Worm (Caenorhabditis elegans) whole organism, early embryonic: ENCODE measurements around the gene irld-51.

Experiments
- B0310.2 ChIP-seq: sonication (generic microtip); optimal IDR thresholded peaks from 2 replicates; lab custom pipeline; 2016; ENCODE audit warnings: mild to moderate bottlenecking, missing genetic modification characterization, missing compliant biosample characterization
- F13C5.2 ChIP-seq: sonication (generic microtip); optimal IDR thresholded peaks from 2 replicates; lab custom pipeline; 2017; ENCODE audit warnings: mild to moderate bottlenecking, missing genetic modification characterization, inconsistent platforms, missing compliant biosample characterization
- aly-1 ChIP-seq: sonication (generic microtip); optimal IDR thresholded peaks from 2 replicates; lab custom pipeline; 2016; ENCODE audit warnings: missing genetic modification characterization, missing compliant biosample characterization
- ama-1 ChIP-seq: fragments of 150-350 bp; optimal IDR thresholded peaks from 2 replicates; lab custom pipeline; 2014
- ceh-13 ChIP-seq: fragments of 200-800 bp; sonication (Bioruptor generic); optimal IDR thresholded peaks from 2 replicates; lab custom pipeline; 2018; ENCODE audit warnings: mild to moderate bottlenecking, missing genetic modification characterization, missing compliant biosample characterization
- ceh-36 ChIP-seq: sonication (generic microtip); optimal IDR thresholded peaks from 2 replicates; lab custom pipeline; 2016; ENCODE audit warnings: missing genetic modification characterization, inconsistent platforms, missing compliant biosample characterization
- ets-7 ChIP-seq: sonication (generic microtip); optimal IDR thresholded peaks from 2 replicates; lab custom pipeline; 2016; ENCODE audit warnings: missing genotype, missing genetic modification characterization, missing compliant biosample characterization
- flt-1 ChIP-seq: fragments of 200-800 bp; sonication (Bioruptor generic); IDR thresholded peaks from 2 replicates; pipeline ENCODE4 v1.3.6; 2022; ENCODE audit warnings: missing genetic modification characterization, missing compliant biosample characterization
- hmbx-1 ChIP-seq: sonication (generic microtip); optimal IDR thresholded peaks from 2 replicates; lab custom pipeline; 2016; ENCODE audit warnings: mild to moderate bottlenecking, missing genetic modification characterization, missing compliant biosample characterization
- hmg-4 ChIP-seq: fragments of 200-800 bp; sonication (Bioruptor generic); optimal IDR thresholded peaks from 2 replicates; lab custom pipeline; 2018; ENCODE audit warnings: mild to moderate bottlenecking, missing genetic modification characterization, missing compliant biosample characterization
- hnd-1 ChIP-seq: sonication (generic microtip); optimal IDR thresholded peaks from 2 replicates; lab custom pipeline; 2016; ENCODE audit warnings: missing genetic modification characterization, missing compliant biosample characterization
- pes-1 ChIP-seq: fragments of 200-800 bp; sonication (Bioruptor generic); IDR thresholded peaks from 2 replicates; pipeline ENCODE4 v1.3.6; 2022; ENCODE audit warnings: missing genetic modification reagents, missing genetic modification characterization, missing compliant biosample characterization
- scrt-1 ChIP-seq: fragments of 200-800 bp; sonication (Bioruptor generic); IDR thresholded peaks from 2 replicates; pipeline ENCODE4 v1.3.6; 2022; ENCODE audit warnings: missing genetic modification characterization, missing compliant biosample characterization
- sea-1 ChIP-seq: fragments of 200-800 bp; sonication (Bioruptor generic); conservative IDR thresholded peaks from 2 replicates; pipeline ENCODE4 v1.3.6; 2022; ENCODE audit warnings: missing genetic modification characterization, missing compliant biosample characterization
- tbx-11 ChIP-seq: fragments of 200-800 bp; sonication (Bioruptor generic); IDR thresholded peaks from 2 replicates; pipeline ENCODE4 v1.3.6; 2022; ENCODE audit warnings: missing genetic modification characterization, missing compliant biosample characterization
- tbx-37 ChIP-seq: fragments of 200-800 bp; sonication (Bioruptor generic); conservative IDR thresholded peaks from 2 replicates; pipeline ENCODE4 v1.3.6; 2022; ENCODE audit warnings: missing genetic modification reagents, missing genetic modification characterization, missing compliant biosample characterization
- tra-4 ChIP-seq: sonication (generic microtip); optimal IDR thresholded peaks from 2 replicates; lab custom pipeline; 2017; ENCODE audit warnings: missing genetic modification characterization, missing compliant biosample characterization

Gene irld-51

ce11 chrII:2979061-2979460 lies 26.5 kb upstream of the irld-51 start:
- TF ChIP-seq ceh-36 (peak; percentile 95), hnd-1 (tag; lab: Kevin White, UChicago) (no peak), ceh-13 (no peak), hmg-4 (no peak)

ce11 chrII:2977652-2978051 lies 25.1 kb upstream of the irld-51 start:
- no peak for TF ChIP-seq sea-1 (GFP tag; lab: Robert Waterston, UW)

- TF ChIP-seq ceh-36 = no peak
- TF ChIP-seq flt-1 = no peak
- TF ChIP-seq F13C5.2 = no peak
- no peak for TF ChIP-seq hmg-4
- no peak for TF ChIP-seq scrt-1 (GFP tag; lab: Robert Waterston, UW)
- TF ChIP-seq hmbx-1 = no peak
- TF ChIP-seq pes-1 (GFP tag; lab: Robert Waterston, UW) = no peak
- TF ChIP-seq hnd-1 (tag; lab: Kevin White, UChicago) = no peak
- no peak for TF ChIP-seq ets-7 (tag; lab: Kevin White, UChicago)
These were observed 24.1 kb upstream of the irld-51 start, which contains the start of gene nhr-88 for ce11 chrII:2976597-2976996. Gene nhr-88 (plus strand): TSS chrII:2976639.

ce11 chrII:2975561-2976230 lies 23.2 kb upstream of the irld-51 start:
- TF ChIP-seq sea-1 (GFP tag; lab: Robert Waterston, UW) (no peak), aly-1 (no peak), tbx-37 (GFP tag; lab: Robert Waterston, UW) (no peak), ceh-13 (no peak), pes-1 (GFP tag; lab: Robert Waterston, UW) (no peak)

- TF ChIP-seq ama-1 (lab: Kevin White, UChicago) (no peak), aly-1 (no peak), scrt-1 (GFP tag; lab: Robert Waterston, UW) (no peak), hmbx-1 (no peak), F13C5.2 (peak; percentile 11), B0310.2 (no peak), hmg-4 (peak; percentile 9), pes-1 (GFP tag; lab: Robert Waterston, UW) (0 out of 2 replicates have a peak, but pooled peaks have one; percentile 29), tbx-11 (GFP tag; lab: Robert Waterston, UW) (no peak), ceh-36 (no peak), tra-4 (tag; lab: Kevin White, UChicago) (no peak), ceh-13 (no peak), ets-7 (tag; lab: Kevin White, UChicago) (no peak), tbx-37 (GFP tag; lab: Robert Waterston, UW) (no peak), flt-1 (peak; percentile 21; the same call in 1 of the 2 replicates), sea-1 (GFP tag; lab: Robert Waterston, UW) (no peak), hnd-1 (tag; lab: Kevin White, UChicago) (no peak)
These were observed 21.4 kb upstream of the irld-51 start for ce11 chrII:2973940-2974402.

ce11 chrII:2967064-2967463 lies 14.5 kb upstream of the irld-51 start:
- no peak for TF ChIP-seq hmbx-1

- TF ChIP-seq B0310.2 (no peak), hmg-4 (no peak), aly-1 (no peak), ets-7 (tag; lab: Kevin White, UChicago) (no peak), flt-1 (no peak)
These were observed 13.8 kb upstream of the irld-51 start for ce11 chrII:2966350-2966749.

- TF ChIP-seq hmg-4 (no peak), ets-7 (tag; lab: Kevin White, UChicago) (no peak), aly-1 (no peak), ama-1 (lab: Kevin White, UChicago) (no peak), tra-4 (tag; lab: Kevin White, UChicago) (no peak), ceh-13 (no peak), F13C5.2 (no peak), ceh-36 (no peak), sea-1 (GFP tag; lab: Robert Waterston, UW) (no peak), pes-1 (GFP tag; lab: Robert Waterston, UW) (no peak), hmbx-1 (no peak), hnd-1 (tag; lab: Kevin White, UChicago) (no peak), B0310.2 (no peak), flt-1 (no peak), tbx-11 (GFP tag; lab: Robert Waterston, UW) (no peak)
These were observed 12.9 kb upstream of the irld-51 start for ce11 chrII:2965215-2965998.

ce11 chrII:2963619-2964018 lies 11.1 kb upstream of the irld-51 start:
- TF ChIP-seq hmbx-1 = no peak
- TF ChIP-seq F13C5.2 = no peak
- no peak for TF ChIP-seq hnd-1 (tag; lab: Kevin White, UChicago)
- no peak for TF ChIP-seq tra-4 (tag; lab: Kevin White, UChicago)
- TF ChIP-seq hmg-4 = no peak
